Worm (Caenorhabditis elegans): ENCODE measurements around the gene Y81G3A.4.

Gene Y81G3A.4

ce11 chrII:13066777-13067290 is 24.4 kb upstream of the Y81G3A.4 start (continued):
- TF ChIP-seq ztf-11 (tag; optimal IDR thresholded peaks at IDR 0.05) (no peak), nhr-76 (tag; optimal IDR thresholded peaks at IDR 0.05) (no peak), unc-86 (tag; optimal IDR thresholded peaks at IDR 0.05) (no peak), blmp-1 (tag; optimal IDR thresholded peaks at IDR 0.05) (no peak), fkh-4 (tag; optimal IDR thresholded peaks at IDR 0.05; ENCODE audit: borderline replicate concordance) (no peak), nhr-28 (tag; optimal IDR thresholded peaks at IDR 0.05) (no peak), nhr-19 (GFP tag; conservative IDR thresholded peaks at IDR 0.05) (peak; percentile 16; the same call in 1 of the 2 replicates), grh-1 (GFP tag; IDR thresholded peaks at IDR 0.05) (no peak)

ce11 chrII:13073102-13073501 is 18.1 kb upstream of the Y81G3A.4 start, which contains the start of gene F42G4.5:
Gene F42G4.5, plus strand, starts transcription at chrII:13073480.
- no peak for TF ChIP-seq mdl-1 (tag; optimal IDR thresholded peaks at IDR 0.05)
- TF ChIP-seq elt-2 (tag; optimal IDR thresholded peaks at IDR 0.05), result peak; percentile 69
- TF ChIP-seq nhr-76 (tag; optimal IDR thresholded peaks at IDR 0.05), result no peak
- TF ChIP-seq efl-1 (optimal IDR thresholded peaks at IDR 0.05), result no peak
- no peak for TF ChIP-seq efl-1 (GFP tag; optimal IDR thresholded peaks at IDR 0.05 in 1 of 2)
- no peak for TF ChIP-seq isw-1 (GFP tag; IDR thresholded peaks at IDR 0.05)
- peak in 1 of 2 experiments; percentile 33 for TF ChIP-seq lin-35 (GFP tag; optimal IDR thresholded peaks at IDR 0.05)
- TF ChIP-seq alr-1 (tag; optimal IDR thresholded peaks at IDR 0.05; ENCODE audit: borderline replicate concordance), result no peak
- TF ChIP-seq fkh-4 (tag; optimal IDR thresholded peaks at IDR 0.05; ENCODE audit: borderline replicate concordance), result no peak
- TF ChIP-seq unc-30 (tag; optimal IDR thresholded peaks at IDR 0.05), result no peak
- TF ChIP-seq aly-2 (tag; optimal IDR thresholded peaks at IDR 0.05), result no peak
- TF ChIP-seq pqm-1 (tag; optimal IDR thresholded peaks at IDR 0.05), result peak; percentile 79

ce11 chrII:13073742-13074141 is 17.5 kb upstream of the Y81G3A.4 start:
- TF ChIP-seq ceh-88 (GFP tag; IDR thresholded peaks at IDR 0.05) (no peak), efl-1 (optimal IDR thresholded peaks at IDR 0.05) (no peak), efl-1 (GFP tag; optimal IDR thresholded peaks at IDR 0.05 in 1 of 2) (peak in 1 of 2 experiments; percentile 77)

- TF ChIP-seq fkh-8 (tag; optimal IDR thresholded peaks at IDR 0.05) (no peak), nhr-28 (tag; optimal IDR thresholded peaks at IDR 0.05) (no peak), sptf-1 (tag; optimal IDR thresholded peaks at IDR 0.05) (no peak), nhr-12 (tag; optimal IDR thresholded peaks at IDR 0.05) (no peak), hlh-4 (tag; optimal IDR thresholded peaks at IDR 0.05) (no peak), Y116A8C.19 (tag; optimal IDR thresholded peaks at IDR 0.05; ENCODE audit: borderline replicate concordance) (no peak), C34B4.2 (tag; optimal IDR thresholded peaks at IDR 0.05) (no peak), jun-1 (tag; optimal IDR thresholded peaks at IDR 0.05) (no peak), unc-98 (GFP tag; IDR thresholded peaks at IDR 0.05) (no peak), pqm-1 (tag; optimal IDR thresholded peaks at IDR 0.05) (no peak), ets-5 (GFP tag; IDR thresholded peaks at IDR 0.05) (no peak), xbp-1 (tag; optimal IDR thresholded peaks at IDR 0.05) (no peak), nhr-76 (tag; optimal IDR thresholded peaks at IDR 0.05) (no peak), efl-1 (optimal IDR thresholded peaks at IDR 0.05) (no peak), efl-1 (GFP tag; optimal IDR thresholded peaks at IDR 0.05 in 1 of 2) (peak in 1 of 2 experiments; percentile 75), unc-30 (tag; optimal IDR thresholded peaks at IDR 0.05) (no peak), elt-2 (tag; optimal IDR thresholded peaks at IDR 0.05) (peak; percentile 54)
These were observed 14.8 kb upstream of the Y81G3A.4 start for ce11 chrII:13076301-13076916.

ce11 chrII:13077746-13078145 is 13.5 kb upstream of the Y81G3A.4 start:
- TF ChIP-seq hlh-4 (tag; optimal IDR thresholded peaks at IDR 0.05) (no peak), nhr-20 (tag; optimal IDR thresholded peaks at IDR 0.05) (peak; percentile 54), lin-35 (GFP tag; optimal IDR thresholded peaks at IDR 0.05) (peak in 1 of 2 experiments; percentile 58), lir-3 (tag; optimal IDR thresholded peaks at IDR 0.05; ENCODE audit: poor library complexity) (no peak), sox-4 (tag; optimal IDR thresholded peaks at IDR 0.05) (no peak), nhr-19 (GFP tag; conservative IDR thresholded peaks at IDR 0.05) (0 out of 2 replicates have a peak, but pooled peaks have one; percentile 17), nhr-71 (tag; optimal IDR thresholded peaks at IDR 0.05) (peak; percentile 46), nhr-12 (tag; optimal IDR thresholded peaks at IDR 0.05) (no peak), hpl-2 (GFP tag; optimal IDR thresholded peaks at IDR 0.05) (no peak), grh-1 (GFP tag; IDR thresholded peaks at IDR 0.05) (no peak), zag-1 (tag; optimal IDR thresholded peaks at IDR 0.05) (no peak), mdl-1 (tag; optimal IDR thresholded peaks at IDR 0.05) (peak in 1 of 2 experiments; percentile 46), isw-1 (GFP tag; IDR thresholded peaks at IDR 0.05) (no peak), unc-30 (tag; optimal IDR thresholded peaks at IDR 0.05) (no peak), Y116A8C.19 (tag; optimal IDR thresholded peaks at IDR 0.05; ENCODE audit: borderline replicate concordance) (no peak), blmp-1 (tag; optimal IDR thresholded peaks at IDR 0.05) (no peak), irx-1 (tag; optimal IDR thresholded peaks at IDR 0.05) (no peak), nhr-237 (tag; optimal IDR thresholded peaks at IDR 0.05) (no peak), fos-1 (tag; optimal IDR thresholded peaks at IDR 0.05) (no peak), lin-39 (tag; optimal IDR thresholded peaks at IDR 0.05) (no peak), dpl-1 (GFP tag; optimal IDR thresholded peaks at IDR 0.05) (no peak), ceh-82 (tag; optimal IDR thresholded peaks at IDR 0.05) (no peak), unc-86 (tag; optimal IDR thresholded peaks at IDR 0.05) (no peak), mef-2 (tag; optimal IDR thresholded peaks at IDR 0.05) (no peak)
